Fruit fly (Drosophila melanogaster) whole organism, embryonic: ENCODE results near the gene ATPsynB.
A peak's percentile ranks its signal among the peaks of the same experiment; 100 is the strongest.

ENCODE experiments used
- ATbp ChIP-seq: fragments of 200-800 bp; sonication (Bioruptor generic); optimal IDR thresholded peaks from 2 replicates; lab custom pipeline; 2017; ENCODE audit warnings: missing biosample characterization, mild to moderate bottlenecking, missing genetic modification characterization, missing genetic modification reagents
- Ada2b ChIP-seq: fragments of 200-800 bp; sonication (Bioruptor generic); IDR thresholded peaks from 2 replicates; pipeline ENCODE4 v1.3.6; 2022; ENCODE audit warnings: missing biosample characterization, missing genetic modification characterization
- C15 ChIP-seq: fragments of 200-800 bp; sonication (Bioruptor generic); IDR thresholded peaks from 3 replicates; pipeline ENCODE4 v1.3.6; 2022; ENCODE audit warnings: missing biosample characterization, missing genetic modification characterization
- CG10366 ChIP-seq: fragments of 200-800 bp; sonication (Bioruptor generic); IDR thresholded peaks from 2 replicates; pipeline ENCODE4 v1.3.6; 2022; ENCODE audit warnings: missing biosample characterization, missing genetic modification characterization
- CG10959 ChIP-seq: fragments of 200-800 bp; sonication (Bioruptor generic); IDR thresholded peaks from 2 replicates; pipeline ENCODE4 v1.3.6; 2022; ENCODE audit warnings: missing biosample characterization, missing genetic modification characterization
- CG11093 ChIP-seq: fragments of 200-800 bp; sonication (Bioruptor generic); IDR thresholded peaks from 3 replicates; pipeline ENCODE4 v1.3.6; 2022; ENCODE audit warnings: missing biosample characterization, missing genetic modification characterization
- CG11247 ChIP-seq: fragments of 200-800 bp; sonication (Bioruptor generic); IDR thresholded peaks from 2 replicates; pipeline ENCODE4 v1.3.6; 2022; ENCODE audit warnings: missing biosample characterization, missing genetic modification characterization
- CG11560 ChIP-seq: fragments of 200-800 bp; sonication (Bioruptor generic); IDR thresholded peaks from 3 replicates; pipeline ENCODE4 v1.3.6; 2022; ENCODE audit warnings: missing biosample characterization, missing genetic modification characterization
- CG16863 ChIP-seq: fragments of 200-800 bp; sonication (Bioruptor generic); optimal IDR thresholded peaks from 3 replicates; lab custom pipeline; 2016; ENCODE audit warnings: missing biosample characterization, missing genetic modification characterization
- CG17568 ChIP-seq: fragments of 200-800 bp; sonication (Bioruptor generic); optimal IDR thresholded peaks from 2 replicates; lab custom pipeline; 2018; ENCODE audit warnings: missing biosample characterization, mild to moderate bottlenecking, missing genetic modification characterization, moderate library complexity
- CG2875 ChIP-seq: fragments of 200-800 bp; sonication (Bioruptor generic); optimal IDR thresholded peaks from 2 replicates; lab custom pipeline; 2017; ENCODE audit warnings: missing biosample characterization, mild to moderate bottlenecking, missing genetic modification characterization, missing genetic modification reagents
- CG31224 ChIP-seq: fragments of 200-800 bp; sonication (Bioruptor generic); IDR thresholded peaks from 2 replicates; pipeline ENCODE4 v1.3.6; 2022; ENCODE audit warnings: missing biosample characterization, missing genetic modification characterization
- CG32767 ChIP-seq: fragments of 200-800 bp; sonication (Bioruptor generic); IDR thresholded peaks from 2 replicates; pipeline ENCODE4 v1.3.6; 2022; ENCODE audit warnings: missing biosample characterization, missing genetic modification characterization
- CG33557 ChIP-seq: fragments of 200-800 bp; sonication (Bioruptor generic); optimal IDR thresholded peaks from 2 replicates; lab custom pipeline; 2019; ENCODE audit warnings: missing biosample characterization, mild to moderate bottlenecking, missing genetic modification characterization, moderate library complexity
- CG5953 ChIP-seq: fragments of 200-800 bp; sonication (Bioruptor generic); IDR thresholded peaks from 2 replicates; pipeline ENCODE4 v1.3.6; 2022; ENCODE audit warnings: missing biosample characterization, missing genetic modification characterization
- CG6254 ChIP-seq: fragments of 200-800 bp; sonication (Bioruptor generic); optimal IDR thresholded peaks from 3 replicates; lab custom pipeline; 2017; ENCODE audit warnings: mild to moderate bottlenecking, missing biosample characterization, missing genetic modification reagents, missing genetic modification characterization
- CG6689 ChIP-seq: fragments of 200-800 bp; sonication (Bioruptor generic); IDR thresholded peaks from 2 replicates; pipeline ENCODE4 v1.3.6; 2022; ENCODE audit warnings: missing biosample characterization, missing genetic modification characterization
- CG6813 ChIP-seq: fragments of 200-800 bp; sonication (Bioruptor generic); optimal IDR thresholded peaks from 2 replicates; lab custom pipeline; 2017; ENCODE audit warnings: missing biosample characterization, missing genetic modification characterization, mild to moderate bottlenecking, moderate library complexity, missing genetic modification reagents
- CG7271 ChIP-seq: fragments of 200-800 bp; sonication (Bioruptor generic); optimal IDR thresholded peaks from 2 replicates; lab custom pipeline; 2018; ENCODE audit warnings: missing biosample characterization, mild to moderate bottlenecking, missing genetic modification characterization, moderate library complexity
- CG9215 ChIP-seq: fragments of 200-800 bp; sonication (Bioruptor generic); IDR thresholded peaks from 2 replicates; pipeline ENCODE4 v1.3.6; 2022; ENCODE audit warnings: missing biosample characterization, missing genetic modification characterization
- Chrac-16 ChIP-seq: fragments of 200-800 bp; sonication (Bioruptor generic); optimal IDR thresholded peaks from 3 replicates; lab custom pipeline; 2016; ENCODE audit warnings: missing biosample characterization, missing genetic modification characterization
- CkIIα-i1 ChIP-seq: fragments of 200-800 bp; sonication (Bioruptor generic); IDR thresholded peaks from 2 replicates; pipeline ENCODE4 v1.3.6; 2022; ENCODE audit warnings: missing biosample characterization, missing genetic modification characterization
- Dek ChIP-seq: fragments of 200-800 bp; sonication (Bioruptor generic); optimal IDR thresholded peaks from 3 replicates; lab custom pipeline; 2019; ENCODE audit warnings: missing biosample characterization, mild to moderate bottlenecking, missing genetic modification characterization, moderate library complexity
- Dip3 ChIP-seq: fragments of 200-800 bp; sonication (Bioruptor generic); optimal IDR thresholded peaks from 3 replicates; lab custom pipeline; 2016; ENCODE audit warnings: missing biosample characterization, missing genetic modification characterization
- E2f2 ChIP-seq: fragments of 200-800 bp; sonication (Bioruptor generic); IDR thresholded peaks from 2 replicates; pipeline ENCODE4 v1.3.6; 2022; ENCODE audit warnings: missing biosample characterization, missing genetic modification characterization
- HLH3B ChIP-seq: fragments of 200-800 bp; sonication (Bioruptor generic); IDR thresholded peaks from 2 replicates; pipeline ENCODE4 v1.3.6; 2022; ENCODE audit warnings: missing biosample characterization, missing genetic modification characterization
- NC2α ChIP-seq: fragments of 200-800 bp; sonication (Bioruptor generic); optimal IDR thresholded peaks from 2 replicates; lab custom pipeline; 2016; ENCODE audit warnings: missing biosample characterization, missing genetic modification characterization
- Opbp ChIP-seq: fragments of 200-800 bp; sonication (Bioruptor generic); IDR thresholded peaks from 3 replicates; pipeline ENCODE4 v1.3.6; 2022; ENCODE audit warnings: missing biosample characterization, missing genetic modification characterization; ENCODE audit not compliant: partially characterized antibody
- Scr ChIP-seq: fragments of 200-800 bp; sonication (Bioruptor generic); IDR thresholded peaks from 2 replicates; pipeline ENCODE4 v1.3.6; 2022; ENCODE audit warnings: missing biosample characterization, missing genetic modification characterization; ENCODE audit not compliant: partially characterized antibody
- TFAM ChIP-seq: fragments of 200-800 bp; sonication (Bioruptor generic); optimal IDR thresholded peaks from 2 replicates; lab custom pipeline; 2017; ENCODE audit warnings: missing biosample characterization, missing genetic modification characterization, inconsistent platforms
- Vsx1 ChIP-seq: fragments of 200-800 bp; sonication (Bioruptor generic); optimal IDR thresholded peaks from 2 replicates; lab custom pipeline; 2017; ENCODE audit warnings: missing biosample characterization, mild to moderate bottlenecking, missing genetic modification characterization, missing genetic modification reagents
- bcd ChIP-seq: fragments of 200-800 bp; sonication (Bioruptor generic); optimal IDR thresholded peaks from 2 replicates; lab custom pipeline; 2017; ENCODE audit warnings: missing biosample characterization, mild to moderate bottlenecking, missing genetic modification characterization
- cas ChIP-seq: fragments of 200-800 bp; sonication (Bioruptor generic); IDR thresholded peaks from 2 replicates; pipeline ENCODE4 v1.3.6; 2022; ENCODE audit warnings: missing biosample characterization, missing genetic modification characterization
- dm ChIP-seq: fragments of 200-800 bp; sonication (Bioruptor generic); optimal IDR thresholded peaks from 3 replicates; lab custom pipeline; 2016; ENCODE audit warnings: missing biosample characterization, missing genetic modification characterization
- gem ChIP-seq: fragments of 200-800 bp; sonication (Bioruptor generic); optimal IDR thresholded peaks from 2 replicates; lab custom pipeline; 2019; ENCODE audit warnings: missing biosample characterization, mild to moderate bottlenecking, missing genetic modification characterization, moderate library complexity
- ken ChIP-seq: fragments of 200-800 bp; sonication (Bioruptor generic); IDR thresholded peaks from 3 replicates; pipeline ENCODE4 v1.3.6; 2022; ENCODE audit warnings: missing biosample characterization, missing genetic modification characterization
- klu ChIP-seq: fragments of 200-800 bp; sonication (Bioruptor generic); IDR thresholded peaks from 2 replicates; pipeline ENCODE4 v1.3.6; 2022; ENCODE audit warnings: missing biosample characterization, missing genetic modification characterization
- knrl ChIP-seq: fragments of 200-800 bp; sonication (Bioruptor generic); IDR thresholded peaks from 3 replicates; pipeline ENCODE4 v1.3.6; 2022; ENCODE audit warnings: missing biosample characterization, missing genetic modification characterization; ENCODE audit not compliant: partially characterized antibody
- phol ChIP-seq: fragments of 200-800 bp; sonication (Bioruptor generic); optimal IDR thresholded peaks from 3 replicates; lab custom pipeline; 2018; ENCODE audit warnings: missing biosample characterization, mild to moderate bottlenecking, missing genetic modification characterization, moderate library complexity
- sc ChIP-seq, 3 experiments: fragments of >200 bp in 2 of 3; fragments of 200-800 bp in 1 of 3; sonication (Bioruptor generic) in 1 of 3; optimal IDR thresholded peaks; 2 replicates in 2 of 3; 3 replicates in 1 of 3; lab custom pipeline; 2017; ENCODE audit warnings: mild to moderate bottlenecking in 1 of 3, missing biosample characterization in 1 of 3, missing genetic modification characterization in 1 of 3, missing genetic modification reagents in 1 of 3
- schlank ChIP-seq: fragments of 200-800 bp; sonication (Bioruptor generic); optimal IDR thresholded peaks from 2 replicates; lab custom pipeline; 2018; ENCODE audit warnings: missing biosample characterization, mild to moderate bottlenecking, missing genetic modification characterization
- sens-2 ChIP-seq: fragments of 200-800 bp; sonication (Bioruptor generic); IDR thresholded peaks from 2 replicates; pipeline ENCODE4 v1.3.6; 2022; ENCODE audit warnings: missing biosample characterization, missing genetic modification characterization
- sob ChIP-seq: fragments of 200-800 bp; sonication (Bioruptor generic); IDR thresholded peaks from 2 replicates; pipeline ENCODE4 v1.3.6; 2022; ENCODE audit warnings: missing biosample characterization, missing genetic modification characterization
- sr ChIP-seq: fragments of 200-800 bp; sonication (Bioruptor generic); IDR thresholded peaks from 3 replicates; pipeline ENCODE4 v1.3.6; 2022; ENCODE audit warnings: missing biosample characterization, missing genetic modification characterization
- tin ChIP-seq: fragments of 200-800 bp; sonication (Bioruptor generic); optimal IDR thresholded peaks from 3 replicates; lab custom pipeline; 2016; ENCODE audit warnings: missing biosample characterization, missing genetic modification characterization
- tna ChIP-seq: fragments of 200-800 bp; sonication (Bioruptor generic); IDR thresholded peaks from 2 replicates; pipeline ENCODE4 v1.3.6; 2022; ENCODE audit warnings: missing biosample characterization, missing genetic modification characterization; ENCODE audit not compliant: partially characterized antibody
- yki ChIP-seq: fragments of >200 bp; optimal IDR thresholded peaks from 3 replicates; lab custom pipeline; 2018
- zf30C ChIP-seq: fragments of 200-800 bp; sonication (Bioruptor generic); optimal IDR thresholded peaks from 3 replicates; lab custom pipeline; 2018; ENCODE audit warnings: missing biosample characterization, mild to moderate bottlenecking, missing genetic modification characterization

ATPsynB gene

DNA sequence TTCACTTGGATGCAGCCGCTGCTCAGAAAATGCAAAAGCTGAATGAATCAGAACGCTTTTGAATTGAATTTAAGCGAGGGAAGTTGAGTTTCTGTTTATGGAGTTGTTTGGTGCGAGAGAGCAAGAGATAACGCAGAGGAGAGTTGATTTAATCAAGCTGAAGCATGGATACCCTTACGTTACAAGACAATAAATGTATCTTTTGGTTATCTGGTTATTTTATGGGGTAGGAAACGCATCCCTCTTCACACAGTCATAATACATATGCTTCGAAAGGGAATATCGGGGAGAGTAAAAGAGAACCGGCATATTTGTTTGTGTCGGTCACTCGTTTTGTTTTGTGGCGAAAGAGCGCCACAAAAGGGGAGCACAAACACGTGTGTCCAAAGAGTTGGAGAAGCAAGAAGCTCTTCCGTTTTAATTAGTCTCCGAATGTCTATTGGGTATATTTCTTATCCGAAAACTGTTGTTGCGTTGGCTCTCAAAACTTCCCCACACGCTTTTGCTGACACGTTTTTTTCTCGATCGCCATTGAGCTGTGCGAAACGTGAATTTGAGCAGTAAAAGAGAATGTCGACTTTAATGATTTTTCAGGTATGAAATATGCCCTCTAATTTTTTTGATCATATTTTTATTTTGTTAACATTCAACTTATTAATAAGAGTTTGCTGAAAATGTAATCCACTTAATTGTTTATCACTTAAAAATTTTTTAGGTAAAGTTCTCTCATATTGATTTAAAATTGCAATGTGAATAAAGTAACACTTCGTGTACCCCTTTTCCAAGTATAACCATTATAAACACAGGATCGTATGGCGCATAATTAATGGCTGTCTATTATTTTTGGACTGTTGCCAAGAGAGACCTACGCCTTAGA lies 32.9 kb upstream of the ATPsynB start, which contains the start of gene Prps (continued):
- no peak for TF ChIP-seq zf30C
- TF ChIP-seq klu (GFP tag; lab: Robert Waterston, UW) = no peak
- peak; percentile 37 for TF ChIP-seq NC2α (GFP tag; lab: Kevin White, UChicago)
- no peak; the same call in 1 of the 2 replicates for TF ChIP-seq tna (GFP tag; lab: Robert Waterston, UW)
- peak; percentile 80 for TF ChIP-seq Ada2b (GFP tag; lab: Robert Waterston, UW)
- TF ChIP-seq CkIIα-i1 = no peak
- TF ChIP-seq ATbp = peak; percentile 55
- TF ChIP-seq CG9215 (GFP tag; lab: Robert Waterston, UW) = peak; percentile 45; the same call in 1 of the 2 replicates
- TF ChIP-seq E2f2 (GFP tag; lab: Robert Waterston, UW) = peak; percentile 35; the same call in 1 of the 2 replicates
- TF ChIP-seq dm = peak; percentile 38
- TF ChIP-seq CG6813 (GFP tag; lab: Kevin White, UChicago) = peak; percentile 69
- TF ChIP-seq sob = peak; percentile 84
- TF ChIP-seq CG32767 (GFP tag; lab: Robert Waterston, UW) = 0 out of 2 replicates have a peak, but pooled peaks have one; percentile 39
- peak; percentile 61 for TF ChIP-seq CG11247 (GFP tag; lab: Robert Waterston, UW)
- peak; percentile 48 for TF ChIP-seq Vsx1 (GFP tag; lab: Kevin White, UChicago)
- no peak for TF ChIP-seq yki (lab: Kevin White, UChicago)
- TF ChIP-seq Scr (GFP tag; lab: Robert Waterston, UW) = no peak
- peak; percentile 83 for TF ChIP-seq ken
- TF ChIP-seq CG31224 (GFP tag; lab: Robert Waterston, UW) = peak; percentile 72
- peak; percentile 68 for TF ChIP-seq Dek (tag; lab: Kevin White, UChicago)
- peak; percentile 84 for TF ChIP-seq tin
- TF ChIP-seq C15 (GFP tag; lab: Robert Waterston, UW) = peak; percentile 64; the same call in 1 of the 3 replicates
- TF ChIP-seq sc (optimal IDR thresholded peaks at IDR 0.05; lab: Kevin White, UChicago) = no peak
- peak; percentile 21 for TF ChIP-seq sc (GFP tag; optimal IDR thresholded peaks at IDR 0.05; lab: Kevin White, UChicago)
- peak; percentile 43; the same call in 1 of the 3 replicates for TF ChIP-seq CG11560 (tag; lab: Robert Waterston, UW)
- TF ChIP-seq HLH3B = peak; percentile 87
- peak; percentile 58 for TF ChIP-seq sens-2 (GFP tag; lab: Robert Waterston, UW)
- peak; percentile 34 for TF ChIP-seq Dip3 (GFP tag; lab: Kevin White, UChicago)
- TF ChIP-seq knrl (GFP tag; lab: Robert Waterston, UW) = no peak
- TF ChIP-seq cas (GFP tag; lab: Robert Waterston, UW) = peak; percentile 53; the same call in 1 of the 2 replicates
- TF ChIP-seq CG17568 = peak; percentile 78
- TF ChIP-seq CG10959 = peak; percentile 68; the same call in 1 of the 2 replicates
- peak; percentile 16 for TF ChIP-seq CG33557 (GFP tag; lab: Kevin White, UChicago)
- peak; percentile 37; the same call in 1 of the 2 replicates for TF ChIP-seq CG6689 (GFP tag; lab: Robert Waterston, UW)
- TF ChIP-seq CG5953 (GFP tag; lab: Robert Waterston, UW) = peak; percentile 61
- TF ChIP-seq CG10366 (GFP tag; lab: Robert Waterston, UW) = peak; percentile 56; the same call in 1 of the 2 replicates
- TF ChIP-seq Opbp = no peak
- peak; percentile 62 for TF ChIP-seq CG6254 (GFP tag; lab: Kevin White, UChicago)
- peak; percentile 70 for TF ChIP-seq CG16863 (GFP tag; lab: Kevin White, UChicago)
- TF ChIP-seq CG7271 (tag; lab: Kevin White, UChicago) = no peak
- peak; percentile 63 for TF ChIP-seq Chrac-16 (GFP tag; lab: Kevin White, UChicago)
- peak; percentile 68 for TF ChIP-seq bcd (GFP tag; lab: Kevin White, UChicago)
- no peak for TF ChIP-seq TFAM (GFP tag; lab: Kevin White, UChicago)
- TF ChIP-seq schlank (tag; lab: Kevin White, UChicago) = peak; percentile 62
- TF ChIP-seq sr (GFP tag; lab: Robert Waterston, UW) = peak; percentile 69; the same call in 2 of the 3 replicates
- TF ChIP-seq phol (tag; lab: Kevin White, UChicago) = peak; percentile 62
- peak; percentile 61; the same call in 1 of the 3 replicates for TF ChIP-seq CG11093 (GFP tag; lab: Robert Waterston, UW)
- peak; percentile 74 for TF ChIP-seq gem (tag; lab: Kevin White, UChicago)
- peak; percentile 37 for TF ChIP-seq CG2875
